Fruit fly (Drosophila melanogaster): Measurements from ENCODE around the gene CG2200.

Gene CG2200

dm6 chrX:13094085-13094764, at the start of gene CG2200:
Gene CG2200, plus strand, starts transcription at chrX:13094299.
- peak; percentile 88 for TF ChIP-seq Scr (GFP tag; IDR thresholded peaks at IDR 0.05; ENCODE audit: partially characterized antibody)
- TF ChIP-seq Sox102F (GFP tag; optimal IDR thresholded peaks at IDR 0.05), result peak; percentile 31
- TF ChIP-seq pb (GFP tag; optimal IDR thresholded peaks at IDR 0.05), result no peak
- peak; percentile 69; the same call in 2 of the 3 replicates for TF ChIP-seq mld (GFP tag; IDR thresholded peaks at IDR 0.05; ENCODE audit: partially characterized antibody)
- TF ChIP-seq Neu2 (GFP tag; optimal IDR thresholded peaks at IDR 0.05; ENCODE audit: borderline replicate concordance), result no peak
- TF ChIP-seq Nf-YC (tag; optimal IDR thresholded peaks at IDR 0.05), result peak; percentile 33
- TF ChIP-seq hbn (GFP tag; IDR thresholded peaks at IDR 0.05; ENCODE audit: partially characterized antibody), result peak; percentile 77
- no peak for TF ChIP-seq MTF-1 (GFP tag; optimal IDR thresholded peaks at IDR 0.05; ENCODE audit: borderline replicate concordance)
- TF ChIP-seq CG30431 (GFP tag; optimal IDR thresholded peaks at IDR 0.05), result no peak
- no peak for TF ChIP-seq CkIIα-i1 (GFP tag; IDR thresholded peaks at IDR 0.05)
- TF ChIP-seq lbe (GFP tag; optimal IDR thresholded peaks at IDR 0.05), result peak; percentile 71
- TF ChIP-seq gfzf (GFP tag; optimal IDR thresholded peaks at IDR 0.05), result peak; percentile 12
- TF ChIP-seq Oaz (GFP tag; IDR thresholded peaks at IDR 0.05), result no peak
- no peak for TF ChIP-seq br (optimal IDR thresholded peaks at IDR 0.05)
- TF ChIP-seq ash1 (GFP tag; optimal IDR thresholded peaks at IDR 0.05), result no peak
- TF ChIP-seq CG6683 (GFP tag; optimal IDR thresholded peaks at IDR 0.05), result no peak
- peak; percentile 34 for TF ChIP-seq mam (GFP tag; optimal IDR thresholded peaks at IDR 0.05)
- TF ChIP-seq ERR (GFP tag; optimal IDR thresholded peaks at IDR 0.05), result no peak
- TF ChIP-seq hth (optimal IDR thresholded peaks at IDR 0.05), result no peak
- peak; percentile 59 for TF ChIP-seq CG3995 (GFP tag; optimal IDR thresholded peaks at IDR 0.05)
- TF ChIP-seq Camta (GFP tag; optimal IDR thresholded peaks at IDR 0.05), result no peak
- TF ChIP-seq CG7372 (GFP tag; IDR thresholded peaks at IDR 0.05), result no peak
- no peak for TF ChIP-seq chn (GFP tag; optimal IDR thresholded peaks at IDR 0.05)
- TF ChIP-seq CG15514 (GFP tag; optimal IDR thresholded peaks at IDR 0.05), result peak; percentile 82
- TF ChIP-seq Aef1 (GFP tag; IDR thresholded peaks at IDR 0.05), result no peak
- TF ChIP-seq CG12236 (GFP tag; optimal IDR thresholded peaks at IDR 0.05), result no peak
- TF ChIP-seq CG10654 (GFP tag; optimal IDR thresholded peaks at IDR 0.05), result no peak
- TF ChIP-seq trem (tag; optimal IDR thresholded peaks at IDR 0.05), result peak; percentile 3
- peak; percentile 3 for TF ChIP-seq CG9817 (tag; optimal IDR thresholded peaks at IDR 0.05)
- no peak for TF ChIP-seq sc (optimal IDR thresholded peaks at IDR 0.05)
- no peak for TF ChIP-seq sc (GFP tag; optimal IDR thresholded peaks at IDR 0.05)
- peak; percentile 19 for TF ChIP-seq CG7786 (GFP tag; optimal IDR thresholded peaks at IDR 0.05)
- TF ChIP-seq CG3407 (GFP tag; optimal IDR thresholded peaks at IDR 0.05), result no peak
- TF ChIP-seq ap (GFP tag; IDR thresholded peaks at IDR 0.05), result no peak
- no peak for TF ChIP-seq CG1832 (GFP tag; optimal IDR thresholded peaks at IDR 0.05)
- TF ChIP-seq rib (GFP tag; IDR thresholded peaks at IDR 0.05), result no peak
- no peak for TF ChIP-seq B-H2 (GFP tag; optimal IDR thresholded peaks at IDR 0.05)
- TF ChIP-seq CG11456 (GFP tag; IDR thresholded peaks at IDR 0.05), result 0 out of 3 replicates have a peak, but pooled peaks have one; percentile 30
- no peak for TF ChIP-seq CG4282 (GFP tag; optimal IDR thresholded peaks at IDR 0.05)
- TF ChIP-seq gce (GFP tag; IDR thresholded peaks at IDR 0.05), result no peak
- no peak for TF ChIP-seq Eip74EF (GFP tag; optimal IDR thresholded peaks at IDR 0.05)
- TF ChIP-seq CG31441 (GFP tag; IDR thresholded peaks at IDR 0.05), result no peak
- peak; percentile 52 for TF ChIP-seq Xbp1 (GFP tag; optimal IDR thresholded peaks at IDR 0.05)
- TF ChIP-seq Dll (GFP tag; IDR thresholded peaks at IDR 0.05; ENCODE audit: partially characterized antibody), result peak; percentile 89
- peak; percentile 35; the same call in 1 of the 2 replicates for TF ChIP-seq CG11247 (GFP tag; IDR thresholded peaks at IDR 0.05)
- TF ChIP-seq Hey (tag; optimal IDR thresholded peaks at IDR 0.05), result no peak
- no peak for TF ChIP-seq CG11398 (GFP tag; optimal IDR thresholded peaks at IDR 0.05)
- TF ChIP-seq CG15601 (tag; optimal IDR thresholded peaks at IDR 0.05), result no peak
- TF ChIP-seq eve (GFP tag; optimal IDR thresholded peaks at IDR 0.05), result no peak
- TF ChIP-seq CG17912 (GFP tag; optimal IDR thresholded peaks at IDR 0.05), result no peak

Data from whole organism, embryonic.